Fruit fly (Drosophila melanogaster): ENCODE measurements around the gene Pdp.

dm6 chrX:7728251-7729164 is 5.9 kb downstream of the Pdp start, which contains the start of the genes NELF-B and CG12155:
- TF ChIP-seq CG9948 (tag; optimal IDR thresholded peaks at IDR 0.05) (peak; percentile 6), CG8159 (tag; optimal IDR thresholded peaks at IDR 0.05) (no peak), fd96Ca (GFP tag; IDR thresholded peaks at IDR 0.05) (no peak)

Data from whole organism, pupa.